Worm (Caenorhabditis elegans) whole organism, dauer: ENCODE results near the gene C37C3.17.

Experiments
- unc-62 ChIP-seq: sonication (generic microtip); optimal IDR thresholded peaks from 2 replicates; lab custom pipeline; 2017; ENCODE audit warnings: missing biosample characterization, missing genetic modification reagents, missing genetic modification characterization

C37C3.17 gene

ce11 chrV:7861792-7862191 lies at the start of gene C37C3.17:
Gene C37C3.17, minus strand, starts transcription at chrV:7861892.
- no peak for TF ChIP-seq unc-62

- no peak for TF ChIP-seq unc-62
Observed at ce11 chrV:7908431-7908830, 46.7 kb upstream of the C37C3.17 start.

ce11 chrV:7904389-7904788 lies 42.7 kb upstream of the C37C3.17 start:
- TF ChIP-seq unc-62: no peak

- TF ChIP-seq unc-62: no peak
Observed at ce11 chrV:7901222-7901621, 39.5 kb upstream of the C37C3.17 start.

ce11 chrV:7899761-7900160 lies 38.1 kb upstream of the C37C3.17 start, which contains the start of gene F40A3.7:
Gene F40A3.7, minus strand, starts transcription at chrV:7899861.
- no peak for TF ChIP-seq unc-62

ce11 chrV:7893812-7894381 lies 32.2 kb upstream of the C37C3.17 start, which contains the start of gene F40A3.6:
Gene F40A3.6, minus strand, starts transcription at chrV:7893862.
- no peak for TF ChIP-seq unc-62

ce11 chrV:7891230-7891629 lies 29.5 kb upstream of the C37C3.17 start, which contains the start of gene F40A3.1:
Gene F40A3.1, plus strand, starts transcription at chrV:7891530.
- TF ChIP-seq unc-62: no peak

- TF ChIP-seq unc-62: no peak
Observed at ce11 chrV:7888036-7888435, 26.3 kb upstream of the C37C3.17 start.

ce11 chrV:7884441-7884840 lies 22.7 kb upstream of the C37C3.17 start:
- TF ChIP-seq unc-62: no peak

- TF ChIP-seq unc-62: no peak
Observed at ce11 chrV:7878411-7878964, 16.8 kb upstream of the C37C3.17 start, which contains the start of gene F40A3.2. Gene F40A3.2, plus strand, starts transcription at chrV:7878914.

ce11 chrV:7876881-7877475 lies 15.3 kb upstream of the C37C3.17 start, which contains the start of gene F40A3.3:
Gene F40A3.3, plus strand, starts transcription at chrV:7877444.
- no peak for TF ChIP-seq unc-62

- TF ChIP-seq unc-62: no peak
Observed at ce11 chrV:7875456-7875855, 13.8 kb upstream of the C37C3.17 start, which contains the start of gene F40A3.4. Gene F40A3.4, plus strand, starts transcription at chrV:7875756.

ce11 chrV:7872945-7873344 lies 11.3 kb upstream of the C37C3.17 start:
- no peak for TF ChIP-seq unc-62

- no peak for TF ChIP-seq unc-62
Observed at ce11 chrV:7870707-7871106, 9.0 kb upstream of the C37C3.17 start, which contains the start of gene nipi-4. Gene nipi-4, minus strand, starts transcription at chrV:7870807.

ce11 chrV:7864663-7865062 lies 3.0 kb upstream of the C37C3.17 start, which contains the start of gene C37C3.11:
Gene C37C3.11, minus strand, starts transcription at chrV:7864763.
- no peak for TF ChIP-seq unc-62

- TF ChIP-seq unc-62: no peak
Observed at ce11 chrV:7863020-7863523, 1.4 kb upstream of the C37C3.17 start, which contains the start of gene C37C3.10. Gene C37C3.10, minus strand, starts transcription at chrV:7863070.

ce11 chrV:7857931-7858330 lies 3.8 kb downstream of the C37C3.17 start, which contains the start of gene C37C3.1:
Gene C37C3.1, plus strand, starts transcription at chrV:7857963.
- TF ChIP-seq unc-62: no peak
